Worm (Caenorhabditis elegans): ENCODE data around the gene F41E7.9.

Gene F41E7.9

DNA sequence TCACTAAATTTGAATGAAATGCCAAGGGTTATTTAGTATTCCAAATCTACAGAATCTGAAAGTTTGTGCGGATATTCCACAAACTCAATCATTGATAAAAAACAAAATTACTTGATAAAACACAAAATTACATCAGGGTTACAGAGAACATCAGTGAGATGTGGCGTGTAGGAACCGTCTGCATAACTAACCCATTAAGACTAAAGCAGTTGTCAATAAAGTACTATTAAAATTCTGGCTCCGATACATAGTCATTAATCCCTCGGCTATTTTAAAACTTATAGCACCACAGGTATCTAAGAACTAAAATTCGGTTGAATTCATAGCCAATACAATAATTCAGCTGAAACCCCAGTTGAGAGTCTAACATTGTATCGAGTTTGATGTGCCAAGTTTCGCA, 23.0 kb upstream of the F41E7.9 start (continued):
- TF ChIP-seq ceh-44 (GFP tag; IDR thresholded peaks at IDR 0.05) (no peak), hmg-1.1 (GFP tag; IDR thresholded peaks at IDR 0.05) (no peak), lsy-2 (tag; optimal IDR thresholded peaks at IDR 0.05) (no peak), F10B5.3 (tag; optimal IDR thresholded peaks at IDR 0.05) (no peak), zip-11 (GFP tag; IDR thresholded peaks at IDR 0.05) (no peak), dve-1 (tag; optimal IDR thresholded peaks at IDR 0.05; ENCODE audit: insufficient read depth) (peak; percentile 56), Y5F2A.4 (GFP tag; optimal IDR thresholded peaks at IDR 0.05) (no peak), rbr-2 (tag; optimal IDR thresholded peaks at IDR 0.05) (no peak), nhr-111 (GFP tag; optimal IDR thresholded peaks at IDR 0.05) (no peak), egl-27 (tag; optimal IDR thresholded peaks at IDR 0.05) (no peak), nhr-48 (tag; optimal IDR thresholded peaks at IDR 0.05) (no peak), nhr-6 (tag; optimal IDR thresholded peaks at IDR 0.05) (no peak), cey-2 (tag; optimal IDR thresholded peaks at IDR 0.05; ENCODE audit: borderline replicate concordance, insufficient read depth) (no peak), F37D6.2 (tag; optimal IDR thresholded peaks at IDR 0.05) (no peak), ceh-82 (tag; optimal IDR thresholded peaks at IDR 0.05) (no peak), nhr-10 (tag; optimal IDR thresholded peaks at IDR 0.05) (no peak), F26F4.8 (GFP tag; conservative IDR thresholded peaks at IDR 0.05) (no peak), mdl-1 (tag; optimal IDR thresholded peaks at IDR 0.05) (no peak), T26A8.4 (GFP tag; IDR thresholded peaks at IDR 0.05) (0 out of 2 replicates have a peak, but pooled peaks have one; percentile 29), aha-1 (tag) (peak; percentile 79), dmd-8 (GFP tag; IDR thresholded peaks at IDR 0.05) (no peak), lin-38 (GFP tag; IDR thresholded peaks at IDR 0.05) (peak; percentile 40; the same call in 1 of the 2 replicates), unc-62 (GFP tag; optimal IDR thresholded peaks at IDR 0.05 in 1 of 2) (no peak), unc-62 (tag; optimal IDR thresholded peaks at IDR 0.05) (no peak), snpc-4 (tag; optimal IDR thresholded peaks at IDR 0.05) (no peak), nhr-41 (GFP tag; IDR thresholded peaks at IDR 0.05) (no peak), daf-12 (tag; optimal IDR thresholded peaks at IDR 0.05) (no peak), php-3 (GFP tag; IDR thresholded peaks at IDR 0.05) (peak; percentile 59; the same call in 1 of the 2 replicates), D1046.2 (GFP tag; IDR thresholded peaks at IDR 0.05) (no peak), F44E2.7 (GFP tag; IDR thresholded peaks at IDR 0.05) (no peak), hlh-11 (tag; optimal IDR thresholded peaks at IDR 0.05) (peak; percentile 20), pha-4 (GFP tag; IDR thresholded peaks at IDR 0.05) (peak; percentile 31; the same call in 1 of the 2 replicates), pha-4 (tag; optimal IDR thresholded peaks at IDR 0.05) (no peak), T20F7.1 (GFP tag; optimal IDR thresholded peaks at IDR 0.05) (peak; percentile 55), nhr-42 (GFP tag; IDR thresholded peaks at IDR 0.05) (no peak), lin-39 (tag; optimal IDR thresholded peaks at IDR 0.05) (no peak), daf-16 (GFP tag; optimal IDR thresholded peaks at IDR 0.05) (no peak), daf-16 (tag; optimal IDR thresholded peaks at IDR 0.05) (peak; percentile 19), madf-9 (GFP tag; conservative IDR thresholded peaks at IDR 0.05) (no peak), gei-8 (GFP tag; optimal IDR thresholded peaks at IDR 0.05) (no peak), zfp-3 (GFP tag; conservative IDR thresholded peaks at IDR 0.05) (peak; percentile 79; the same call in 1 of the 2 replicates), duxl-1 (tag; optimal IDR thresholded peaks at IDR 0.05; ENCODE audit: poor library complexity) (no peak), zip-2 (tag; optimal IDR thresholded peaks at IDR 0.05) (no peak), spr-1 (tag; optimal IDR thresholded peaks at IDR 0.05) (no peak), ztf-11 (tag; optimal IDR thresholded peaks at IDR 0.05) (no peak), fos-1 (tag; optimal IDR thresholded peaks at IDR 0.05) (no peak), daf-19 (GFP tag; conservative IDR thresholded peaks at IDR 0.05) (no peak), ces-1 (GFP tag; optimal IDR thresholded peaks at IDR 0.05) (no peak), sdz-12 (GFP tag; optimal IDR thresholded peaks at IDR 0.05) (no peak), dpl-1 (GFP tag; optimal IDR thresholded peaks at IDR 0.05) (no peak), lin-13 (GFP tag; optimal IDR thresholded peaks at IDR 0.05) (no peak), ZK546.5 (tag; optimal IDR thresholded peaks at IDR 0.05) (no peak), mes-2 (tag; optimal IDR thresholded peaks at IDR 0.05; ENCODE audit: poor library complexity, severe bottlenecking) (no peak)
